Fruit fly (Drosophila melanogaster) whole organism, embryonic: ENCODE data around the gene Lsm12a.
A peak's percentile ranks its signal among the peaks of the same experiment; 100 is the strongest.

Source experiments
- Abd-B ChIP-seq: fragments of 200-800 bp; sonication (Bioruptor generic); optimal IDR thresholded peaks from 2 replicates; lab custom pipeline; 2018; ENCODE audit warnings: missing biosample characterization, mild to moderate bottlenecking, missing genetic modification characterization, moderate library complexity
- CG10147 ChIP-seq: fragments of 200-800 bp; sonication (Bioruptor generic); optimal IDR thresholded peaks from 2 replicates; lab custom pipeline; 2019; ENCODE audit warnings: missing biosample characterization, mild to moderate bottlenecking, missing genetic modification characterization, moderate library complexity
- CG1024 ChIP-seq: fragments of 200-800 bp; sonication (Bioruptor generic); IDR thresholded peaks from 2 replicates; pipeline ENCODE4 v1.3.6; 2022; ENCODE audit warnings: missing biosample characterization, missing genetic modification characterization
- CG10979 ChIP-seq: fragments of 200-800 bp; sonication (Bioruptor generic); optimal IDR thresholded peaks from 2 replicates; lab custom pipeline; 2018; ENCODE audit warnings: missing biosample characterization, mild to moderate bottlenecking, missing genetic modification characterization, moderate library complexity
- CG12659 ChIP-seq: fragments of 200-800 bp; sonication (Bioruptor generic); optimal IDR thresholded peaks from 3 replicates; lab custom pipeline; 2017; ENCODE audit warnings: mild to moderate bottlenecking, missing biosample characterization, missing genetic modification reagents, missing genetic modification characterization
- CG13287 ChIP-seq: fragments of 200-800 bp; sonication (Bioruptor generic); IDR thresholded peaks from 2 replicates; pipeline ENCODE4 v1.3.6; 2022; ENCODE audit warnings: missing biosample characterization, missing genetic modification characterization; ENCODE audit not compliant: partially characterized antibody
- CG17802 ChIP-seq: fragments of 200-800 bp; sonication (Bioruptor generic); optimal IDR thresholded peaks from 2 replicates; lab custom pipeline; 2018; ENCODE audit warnings: missing biosample characterization, mild to moderate bottlenecking, missing genetic modification characterization, moderate library complexity
- CG17912 ChIP-seq: fragments of 200-800 bp; sonication (Bioruptor generic); optimal IDR thresholded peaks from 2 replicates; lab custom pipeline; 2018; ENCODE audit warnings: missing biosample characterization, mild to moderate bottlenecking, missing genetic modification characterization
- CG2116 ChIP-seq: fragments of 200-800 bp; sonication (Bioruptor generic); optimal IDR thresholded peaks from 3 replicates; lab custom pipeline; 2018; ENCODE audit warnings: missing biosample characterization, mild to moderate bottlenecking, missing genetic modification characterization
- CG32532 ChIP-seq: fragments of 200-800 bp; sonication (Bioruptor generic); IDR thresholded peaks from 2 replicates; pipeline ENCODE4 v1.3.6; 2022; ENCODE audit warnings: missing biosample characterization, missing genetic modification characterization
- CG34224 ChIP-seq: fragments of 200-800 bp; sonication (Bioruptor generic); IDR thresholded peaks from 3 replicates; pipeline ENCODE4 v1.3.6; 2022; ENCODE audit warnings: missing biosample characterization, missing genetic modification characterization; ENCODE audit not compliant: partially characterized antibody
- CG6791 ChIP-seq: fragments of 200-800 bp; sonication (Bioruptor generic); IDR thresholded peaks from 3 replicates; pipeline ENCODE4 v1.3.6; 2022; ENCODE audit warnings: missing biosample characterization, missing genetic modification characterization; ENCODE audit not compliant: partially characterized antibody
- CG7372 ChIP-seq: fragments of 200-800 bp; sonication (Bioruptor generic); IDR thresholded peaks from 2 replicates; pipeline ENCODE4 v1.3.6; 2022; ENCODE audit warnings: missing biosample characterization, missing genetic modification characterization
- CG7928 ChIP-seq: fragments of 200-800 bp; sonication (Bioruptor generic); optimal IDR thresholded peaks from 2 replicates; lab custom pipeline; 2017; ENCODE audit warnings: missing biosample characterization, mild to moderate bottlenecking, missing genetic modification characterization
- CG7963 ChIP-seq: fragments of 200-800 bp; sonication (Bioruptor generic); IDR thresholded peaks from 3 replicates; pipeline ENCODE4 v1.3.6; 2022; ENCODE audit warnings: missing biosample characterization, missing genetic modification characterization; ENCODE audit not compliant: partially characterized antibody
- CG9437 ChIP-seq: fragments of 200-800 bp; sonication (Bioruptor generic); optimal IDR thresholded peaks from 2 replicates; lab custom pipeline; 2018; ENCODE audit warnings: missing biosample characterization, mild to moderate bottlenecking, missing genetic modification characterization
- CG9727 ChIP-seq: fragments of 200-800 bp; sonication (Bioruptor generic); optimal IDR thresholded peaks from 3 replicates; lab custom pipeline; 2017; ENCODE audit warnings: missing biosample characterization, mild to moderate bottlenecking, missing genetic modification characterization
- CG9932 ChIP-seq: fragments of 200-800 bp; sonication (Bioruptor generic); IDR thresholded peaks from 2 replicates; pipeline ENCODE4 v1.3.6; 2022; ENCODE audit warnings: missing biosample characterization, missing genetic modification characterization
- Dbx ChIP-seq: fragments of 200-800 bp; sonication (Bioruptor generic); IDR thresholded peaks from 3 replicates; pipeline ENCODE4 v1.3.6; 2022; ENCODE audit warnings: missing biosample characterization, missing genetic modification characterization
- Dip3 ChIP-seq: fragments of 200-800 bp; sonication (Bioruptor generic); optimal IDR thresholded peaks from 3 replicates; lab custom pipeline; 2016; ENCODE audit warnings: missing biosample characterization, missing genetic modification characterization
- Dref ChIP-seq: fragments of 200-800 bp; sonication (Bioruptor generic); IDR thresholded peaks from 2 replicates; pipeline ENCODE4 v1.3.6; 2022; ENCODE audit warnings: missing biosample characterization, missing genetic modification characterization
- E2f2 ChIP-seq: fragments of 200-800 bp; sonication (Bioruptor generic); IDR thresholded peaks from 2 replicates; pipeline ENCODE4 v1.3.6; 2022; ENCODE audit warnings: missing biosample characterization, missing genetic modification characterization
- Elba2 ChIP-seq: fragments of 200-800 bp; sonication (Bioruptor generic); optimal IDR thresholded peaks from 3 replicates; lab custom pipeline; 2016; ENCODE audit warnings: missing biosample characterization, missing genetic modification characterization
- Ets65A ChIP-seq: fragments of 200-800 bp; sonication (Bioruptor generic); peaks from one replicate; lab custom pipeline; 2016; ENCODE audit warnings: missing biosample characterization, missing genetic modification characterization
- Fer3 ChIP-seq: fragments of 200-800 bp; sonication (Bioruptor generic); optimal IDR thresholded peaks from 2 replicates; lab custom pipeline; 2018; ENCODE audit warnings: missing biosample characterization, mild to moderate bottlenecking, missing genetic modification characterization, moderate library complexity
- HmgZ ChIP-seq: fragments of 200-800 bp; sonication (Bioruptor generic); optimal IDR thresholded peaks from 2 replicates; lab custom pipeline; 2018; ENCODE audit warnings: missing biosample characterization, mild to moderate bottlenecking, missing genetic modification characterization
- MESR4 ChIP-seq: fragments of 200-800 bp; sonication (Bioruptor generic); optimal IDR thresholded peaks from 2 replicates; lab custom pipeline; 2018; ENCODE audit warnings: missing biosample characterization, mild to moderate bottlenecking, missing genetic modification characterization, moderate library complexity
- Max ChIP-seq: fragments of 200-800 bp; sonication (Bioruptor generic); optimal IDR thresholded peaks from 2 replicates; lab custom pipeline; 2016; ENCODE audit warnings: missing biosample characterization, mild to moderate bottlenecking, missing genetic modification characterization
- Med ChIP-seq: fragments of 200-800 bp; sonication (Bioruptor generic); peaks from one replicate; lab custom pipeline; 2016; ENCODE audit warnings: missing biosample characterization, missing genetic modification characterization, mild to moderate bottlenecking, inconsistent platforms, moderate library complexity
- Pdp1 ChIP-seq, 2 experiments: fragments of 200-800 bp; sonication (Bioruptor generic); optimal IDR thresholded peaks; 3 replicates each; lab custom pipeline; 2016; ENCODE audit warnings: missing biosample characterization in 2 of 2, missing genetic modification characterization in 2 of 2, mild to moderate bottlenecking in 1 of 2, moderate library complexity in 1 of 2
- Scr ChIP-seq: fragments of 200-800 bp; sonication (Bioruptor generic); IDR thresholded peaks from 2 replicates; pipeline ENCODE4 v1.3.6; 2022; ENCODE audit warnings: missing biosample characterization, missing genetic modification characterization; ENCODE audit not compliant: partially characterized antibody
- Tbp ChIP-seq: fragments of >200 bp; optimal IDR thresholded peaks from 2 replicates; lab custom pipeline; 2018; ENCODE audit warnings: missing biosample characterization, missing genetic modification characterization
- ash1 ChIP-seq: fragments of 200-800 bp; sonication (Bioruptor generic); optimal IDR thresholded peaks from 2 replicates; lab custom pipeline; 2018; ENCODE audit warnings: missing biosample characterization, mild to moderate bottlenecking, missing genetic modification characterization
- grau ChIP-seq: fragments of 200-800 bp; optimal IDR thresholded peaks from 3 replicates; lab custom pipeline; 2019; ENCODE audit warnings: missing biosample characterization, mild to moderate bottlenecking, missing genetic modification characterization, moderate library complexity
- grn ChIP-seq: fragments of 200-800 bp; sonication (Bioruptor generic); optimal IDR thresholded peaks from 3 replicates; lab custom pipeline; 2017; ENCODE audit warnings: missing biosample characterization, missing genetic modification characterization
- hkb ChIP-seq, 2 experiments: fragments of 200-800 bp in 1 of 2; fragments of >200 bp in 1 of 2; sonication (Bioruptor generic) in 1 of 2; IDR thresholded peaks in 1 of 2; optimal IDR thresholded peaks in 1 of 2; 2 replicates each; pipeline versions ENCODE4 v1.3.6 to Lab custom; 2017 to 2022; ENCODE audit warnings: missing biosample characterization in 1 of 2, missing genetic modification characterization in 1 of 2
- insv ChIP-seq, 2 experiments: fragments of 200-800 bp; sonication (Bioruptor generic); optimal IDR thresholded peaks; 3 replicates each; lab custom pipeline; 2016 to 2018; ENCODE audit warnings: missing biosample characterization in 2 of 2, missing genetic modification characterization in 2 of 2
- nerfin-1 ChIP-seq: fragments of 200-800 bp; sonication (Bioruptor generic); optimal IDR thresholded peaks from 3 replicates; lab custom pipeline; 2019; ENCODE audit warnings: missing biosample characterization, mild to moderate bottlenecking, missing genetic modification characterization, moderate library complexity
- pfk ChIP-seq: fragments of 200-800 bp; sonication (Bioruptor generic); optimal IDR thresholded peaks from 2 replicates; lab custom pipeline; 2018; ENCODE audit warnings: missing biosample characterization, mild to moderate bottlenecking, missing genetic modification characterization, moderate library complexity
- ranshi ChIP-seq: fragments of 200-800 bp; sonication (Bioruptor generic); IDR thresholded peaks from 2 replicates; pipeline ENCODE4 v1.3.6; 2022; ENCODE audit warnings: missing biosample characterization, missing genetic modification characterization
- sc ChIP-seq, 3 experiments: fragments of >200 bp in 2 of 3; fragments of 200-800 bp in 1 of 3; sonication (Bioruptor generic) in 1 of 3; optimal IDR thresholded peaks; 2 replicates in 2 of 3; 3 replicates in 1 of 3; lab custom pipeline; 2017; ENCODE audit warnings: mild to moderate bottlenecking in 1 of 3, missing biosample characterization in 1 of 3, missing genetic modification characterization in 1 of 3, missing genetic modification reagents in 1 of 3
- slbo ChIP-seq: fragments of 200-800 bp; sonication (Bioruptor generic); IDR thresholded peaks from 2 replicates; pipeline ENCODE4 v1.3.6; 2022; ENCODE audit warnings: missing biosample characterization, missing genetic modification characterization
- stwl ChIP-seq: fragments of 200-800 bp; sonication (Bioruptor generic); optimal IDR thresholded peaks from 3 replicates; lab custom pipeline; 2018; ENCODE audit warnings: missing biosample characterization, mild to moderate bottlenecking, missing genetic modification characterization, moderate library complexity
- trem ChIP-seq: fragments of 200-800 bp; optimal IDR thresholded peaks from 3 replicates; lab custom pipeline; 2019; ENCODE audit warnings: missing biosample characterization, mild to moderate bottlenecking, missing genetic modification characterization, moderate library complexity
- vnd ChIP-seq: fragments of 200-800 bp; sonication (Bioruptor generic); IDR thresholded peaks from 3 replicates; pipeline ENCODE4 v1.3.6; 2022; ENCODE audit warnings: missing biosample characterization, missing genetic modification characterization; ENCODE audit not compliant: partially characterized antibody
- zen ChIP-seq: fragments of 200-800 bp; sonication (Bioruptor generic); optimal IDR thresholded peaks from 3 replicates; lab custom pipeline; 2018; ENCODE audit warnings: missing biosample characterization, mild to moderate bottlenecking, missing genetic modification characterization, moderate library complexity
- zf30C ChIP-seq: fragments of 200-800 bp; sonication (Bioruptor generic); optimal IDR thresholded peaks from 3 replicates; lab custom pipeline; 2018; ENCODE audit warnings: missing biosample characterization, mild to moderate bottlenecking, missing genetic modification characterization

Lsm12a gene

dm6 chrX:12028825-12029514 is 10.5 kb downstream of the Lsm12a start, which contains the start of gene Usp7 (continued):
- peak; percentile 17 for TF ChIP-seq Max (GFP tag; lab: Kevin White, UChicago)
- TF ChIP-seq CG32532 = peak; percentile 55; the same call in 1 of the 2 replicates
- TF ChIP-seq CG9727 (GFP tag; lab: Kevin White, UChicago) = peak; percentile 9
- TF ChIP-seq CG17802 (tag; lab: Kevin White, UChicago) = peak; percentile 86
- TF ChIP-seq sc (optimal IDR thresholded peaks at IDR 0.05; lab: Kevin White, UChicago) = no peak
- TF ChIP-seq sc (GFP tag; optimal IDR thresholded peaks at IDR 0.05; lab: Kevin White, UChicago) = no peak
- no peak for TF ChIP-seq grn
- peak; percentile 60 for TF ChIP-seq MESR4 (GFP tag; lab: Kevin White, UChicago)
- peak; percentile 71 for TF ChIP-seq pfk (GFP tag; lab: Kevin White, UChicago)
- TF ChIP-seq CG10147 = no peak
- TF ChIP-seq CG7963 (GFP tag; lab: Robert Waterston, UW) = peak; percentile 95
- TF ChIP-seq zf30C = no peak
- TF ChIP-seq Ets65A (GFP tag; lab: Kevin White, UChicago) = peak; percentile 58
- peak; percentile 91 for TF ChIP-seq CG34224 (GFP tag; lab: Robert Waterston, UW)
- TF ChIP-seq CG9437 (GFP tag; lab: Kevin White, UChicago) = peak; percentile 30
- no peak for TF ChIP-seq CG10979 (tag; lab: Kevin White, UChicago)
- TF ChIP-seq nerfin-1 (tag; lab: Kevin White, UChicago) = peak; percentile 42
- TF ChIP-seq grau = peak; percentile 19
- peak; percentile 54 for TF ChIP-seq slbo (GFP tag; lab: Robert Waterston, UW)
- peak; percentile 75 for TF ChIP-seq CG12659 (GFP tag; lab: Kevin White, UChicago)
- TF ChIP-seq Dbx = peak; percentile 58; the same call in 1 of the 3 replicates
- peak; percentile 98 for TF ChIP-seq Dref (GFP tag; lab: Robert Waterston, UW)
- peak; percentile 91 for TF ChIP-seq Scr (GFP tag; lab: Robert Waterston, UW)
- peak in 1 of 2 experiments; percentile 14 for TF ChIP-seq Pdp1 (GFP tag; optimal IDR thresholded peaks at IDR 0.05; lab: Kevin White, UChicago)
- TF ChIP-seq ranshi (GFP tag; lab: Robert Waterston, UW) = no peak
- peak; percentile 86 for TF ChIP-seq CG7928 (GFP tag; lab: Kevin White, UChicago)
- peak; percentile 95 for TF ChIP-seq CG13287
- 0 out of 2 replicates have a peak, but pooled peaks have one; percentile 13 for TF ChIP-seq CG1024
- TF ChIP-seq CG2116 (GFP tag; lab: Kevin White, UChicago) = peak; percentile 96
- no peak for TF ChIP-seq Elba2 (GFP tag; lab: Kevin White, UChicago)
- TF ChIP-seq insv (GFP tag; optimal IDR thresholded peaks at IDR 0.05; lab: Kevin White, UChicago) = no peak
- no peak for TF ChIP-seq Fer3 (tag; lab: Kevin White, UChicago)
- TF ChIP-seq ash1 (GFP tag; lab: Kevin White, UChicago) = no peak
- TF ChIP-seq HmgZ (tag; lab: Kevin White, UChicago) = peak; percentile 14
- no peak for TF ChIP-seq Dip3 (GFP tag; lab: Kevin White, UChicago)
- peak; percentile 68 for TF ChIP-seq CG9932
- TF ChIP-seq CG17912 (GFP tag; lab: Kevin White, UChicago) = peak; percentile 69
- TF ChIP-seq E2f2 (GFP tag; lab: Robert Waterston, UW) = peak; percentile 73
- TF ChIP-seq vnd = peak; percentile 91
- TF ChIP-seq zen (tag; lab: Kevin White, UChicago) = peak; percentile 50
- no peak for TF ChIP-seq Tbp (GFP tag; lab: Kevin White, UChicago)
- TF ChIP-seq stwl (tag; lab: Kevin White, UChicago) = peak; percentile 79
- peak; percentile 71 for TF ChIP-seq Med (GFP tag; lab: Kevin White, UChicago)
- peak; percentile 98 for TF ChIP-seq CG6791 (GFP tag; lab: Robert Waterston, UW)
- 0 out of 2 replicates have a peak, but pooled peaks have one; percentile 17 for TF ChIP-seq CG7372 (GFP tag; lab: Robert Waterston, UW)
- TF ChIP-seq Abd-B (GFP tag; lab: Kevin White, UChicago) = peak; percentile 58
- peak; percentile 42 for TF ChIP-seq trem
- TF ChIP-seq hkb (optimal IDR thresholded peaks at IDR 0.05; lab: Kevin White, UChicago) = no peak
- 0 out of 2 replicates have a peak, but pooled peaks have one; percentile 13 for TF ChIP-seq hkb (GFP tag; IDR thresholded peaks at IDR 0.05; lab: Robert Waterston, UW)
